Worm (Caenorhabditis elegans): ENCODE measurements around the gene C34H4.2.

DNA sequence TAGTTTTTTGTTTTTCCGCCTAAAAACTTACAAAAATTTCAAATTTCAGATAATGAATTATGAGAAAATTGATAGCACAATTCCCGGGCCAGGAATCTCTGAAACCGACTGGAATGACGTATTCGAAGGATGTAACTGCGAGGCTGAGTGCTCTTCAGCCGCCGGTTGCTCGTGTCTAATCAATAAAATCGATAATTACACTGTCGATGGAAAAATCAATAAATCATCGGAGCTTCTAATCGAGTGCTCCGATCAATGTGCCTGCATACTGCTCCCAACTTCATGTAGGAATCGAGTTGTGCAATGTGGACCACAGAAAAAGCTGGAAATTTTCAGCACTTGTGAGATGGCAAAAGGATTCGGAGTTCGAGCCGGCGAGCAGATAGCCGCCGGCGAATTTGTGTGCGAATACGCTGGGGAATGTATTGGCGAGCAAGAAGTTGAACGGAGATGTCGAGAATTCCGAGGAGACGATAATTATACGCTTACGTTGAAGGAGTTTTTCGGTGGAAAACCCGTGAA lies 49.4 kb downstream of the C34H4.2 start:
- no peak for TF ChIP-seq ztf-23 (GFP tag; IDR thresholded peaks at IDR 0.05)
- no peak for TF ChIP-seq cog-1 (tag; optimal IDR thresholded peaks at IDR 0.05)
- TF ChIP-seq T22C8.4 (GFP tag; IDR thresholded peaks at IDR 0.05) = peak; percentile 81
- TF ChIP-seq flt-1 (GFP tag; IDR thresholded peaks at IDR 0.05) = no peak
- no peak for TF ChIP-seq klf-2 (GFP tag; conservative IDR thresholded peaks at IDR 0.05)
